Worm (Caenorhabditis elegans) whole organism, L3 larva: ENCODE data around the gene nas-24.

Experiments
- R02D3.7 ChIP-seq: fragments of 150-350 bp; optimal IDR thresholded peaks from 2 replicates; lab custom pipeline; 2014; ENCODE audit warnings: missing biosample characterization, missing genetic modification characterization
- ama-1 ChIP-seq: fragments of 150-350 bp; optimal IDR thresholded peaks from 2 replicates; lab custom pipeline; 2018
- ceh-16 ChIP-seq: sonication (generic microtip); optimal IDR thresholded peaks from 2 replicates; lab custom pipeline; 2017; ENCODE audit warnings: missing biosample characterization, missing genetic modification characterization
- nhr-25 ChIP-seq: sonication (generic microtip); optimal IDR thresholded peaks from 2 replicates; lab custom pipeline; 2017; ENCODE audit warnings: missing biosample characterization, missing genetic modification characterization
- nhr-28 ChIP-seq: fragments of 150-350 bp; optimal IDR thresholded peaks from 2 replicates; lab custom pipeline; 2014; ENCODE audit warnings: missing biosample characterization, missing genetic modification characterization
- nhr-77 ChIP-seq: fragments of 150-350 bp; optimal IDR thresholded peaks from 2 replicates; lab custom pipeline; 2014; ENCODE audit warnings: missing biosample characterization, missing genetic modification characterization
- unc-39 ChIP-seq: sonication (generic microtip); optimal IDR thresholded peaks from 4 replicates; lab custom pipeline; 2017; ENCODE audit warnings: missing biosample characterization, missing genetic modification characterization
- unc-62 ChIP-seq: fragments of 150-350 bp; sonication (generic microtip); optimal IDR thresholded peaks from 4 replicates; lab custom pipeline; 2014; ENCODE audit warnings: missing biosample characterization, missing genetic modification reagents, missing genetic modification characterization

DNA sequence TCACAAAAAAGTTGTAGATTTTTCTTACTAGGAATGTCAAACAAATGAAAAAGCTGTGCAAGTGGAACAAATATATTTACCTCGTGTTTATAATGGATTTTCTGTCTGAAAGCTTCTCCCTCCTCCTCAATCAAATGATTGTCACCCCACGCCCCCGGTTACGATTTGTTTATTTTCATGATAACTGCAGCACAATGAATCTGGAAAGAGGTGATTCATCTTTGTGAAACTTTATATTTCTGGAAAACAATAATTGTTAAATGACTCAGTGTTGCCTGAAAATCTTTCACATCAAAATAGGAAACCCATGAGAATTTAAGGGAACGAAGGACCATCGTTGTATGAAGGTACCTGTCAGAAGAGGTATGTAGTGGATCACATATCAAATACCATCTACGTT is 20.5 kb upstream of the nas-24 start, which contains the start of gene F35E12.10:
- TF ChIP-seq nhr-25 (tag; lab: Kevin White, UChicago) = no peak
- TF ChIP-seq R02D3.7 (tag; lab: Kevin White, UChicago) = no peak
- no peak for TF ChIP-seq nhr-28 (tag; lab: Kevin White, UChicago)
- TF ChIP-seq ceh-16 (tag; lab: Kevin White, UChicago) = no peak
- TF ChIP-seq nhr-77 (tag; lab: Kevin White, UChicago) = no peak
- TF ChIP-seq ama-1 (lab: Kevin White, UChicago) = no peak
- TF ChIP-seq unc-39 (tag; lab: Kevin White, UChicago) = no peak
- TF ChIP-seq unc-62 = no peak
